Fruit fly (Drosophila melanogaster): ENCODE measurements around the gene Polr2C.

Polr2C gene

dm6 chr2L:13846239-13846802, 13.2 kb downstream of the Polr2C start, which contains the start of gene CG7916:
Gene CG7916, plus strand, starts transcription at chr2L:13846752.
- no peak for TF ChIP-seq CG17801 (GFP tag; optimal IDR thresholded peaks at IDR 0.05; ENCODE audit: partially characterized antibody)

DNA sequence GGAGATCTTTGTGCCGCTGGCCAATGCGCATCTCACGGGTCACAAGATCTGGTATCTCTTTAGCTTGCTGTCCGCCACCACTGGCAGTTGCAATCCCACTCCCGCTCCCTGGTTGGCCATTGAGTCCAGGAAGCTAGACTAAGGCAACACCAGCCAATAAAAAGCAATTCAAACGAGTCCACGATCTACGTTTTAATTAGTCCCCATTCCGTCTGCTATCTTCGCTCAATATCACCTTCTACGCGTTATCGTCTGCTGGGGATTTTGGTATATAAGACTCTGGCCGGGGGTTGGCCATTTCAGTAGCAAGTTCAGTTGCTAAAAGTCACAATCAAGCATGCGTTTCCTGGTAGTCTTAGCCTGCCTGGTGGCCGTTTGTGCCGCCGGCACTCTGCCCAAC, 14.5 kb downstream of the Polr2C start, which contains the start of gene CG7953:
Gene CG7953 (plus strand): TSS at position 301 of the 400 bp plus-strand sequence.
- no peak for TF ChIP-seq CG17801 (GFP tag; optimal IDR thresholded peaks at IDR 0.05; ENCODE audit: partially characterized antibody)

DNA sequence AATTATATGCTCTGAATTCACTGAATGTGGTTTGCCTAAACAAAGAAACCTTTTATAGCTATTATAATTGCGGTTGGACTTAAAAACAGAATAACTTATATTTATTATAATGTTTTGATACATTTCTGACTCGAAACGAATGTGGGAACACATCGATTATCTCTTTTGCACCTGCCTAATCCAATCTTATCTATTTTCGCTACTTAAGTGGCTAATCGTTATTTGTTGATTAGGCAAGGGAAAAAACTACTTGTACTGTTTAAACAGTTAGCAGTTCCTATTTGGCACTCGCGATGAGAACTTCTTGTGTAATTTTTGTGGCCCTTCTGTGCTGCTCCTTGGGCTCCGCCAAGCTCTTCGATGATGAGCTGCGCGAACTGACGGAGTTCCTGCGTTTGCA, 16.0 kb downstream of the Polr2C start, which contains the start of gene CG7968:
Gene CG7968 (plus strand): TSS at position 276 of the 400 bp plus-strand sequence.
- TF ChIP-seq CG17801 (GFP tag; optimal IDR thresholded peaks at IDR 0.05; ENCODE audit: partially characterized antibody): no peak

dm6 chr2L:13851098-13851497, 18.0 kb downstream of the Polr2C start:
- no peak for TF ChIP-seq CG17801 (GFP tag; optimal IDR thresholded peaks at IDR 0.05; ENCODE audit: partially characterized antibody)

dm6 chr2L:13867653-13868052, 34.5 kb downstream of the Polr2C start:
- TF ChIP-seq CG17801 (GFP tag; optimal IDR thresholded peaks at IDR 0.05; ENCODE audit: partially characterized antibody): no peak

DNA sequence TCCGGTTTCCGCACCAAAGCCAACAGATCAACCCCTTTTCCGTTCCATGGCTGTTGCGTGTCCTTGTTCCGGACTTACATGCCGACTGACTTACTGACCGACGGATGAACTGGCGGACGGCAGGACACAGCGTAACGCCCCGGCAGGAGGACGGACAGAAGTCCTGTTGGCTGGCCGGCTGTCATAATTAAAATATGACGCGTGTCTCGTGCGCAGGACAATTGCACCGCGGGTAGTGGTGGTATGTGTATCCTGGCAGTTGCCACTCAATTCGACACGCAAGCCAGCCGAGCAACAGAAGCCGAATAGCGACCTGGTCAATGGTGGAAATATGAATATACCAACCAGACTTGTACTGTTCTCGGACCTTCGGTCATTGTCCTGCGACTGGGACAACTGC, 36.3 kb downstream of the Polr2C start:
- TF ChIP-seq CG17801 (GFP tag; optimal IDR thresholded peaks at IDR 0.05; ENCODE audit: partially characterized antibody): no peak

DNA sequence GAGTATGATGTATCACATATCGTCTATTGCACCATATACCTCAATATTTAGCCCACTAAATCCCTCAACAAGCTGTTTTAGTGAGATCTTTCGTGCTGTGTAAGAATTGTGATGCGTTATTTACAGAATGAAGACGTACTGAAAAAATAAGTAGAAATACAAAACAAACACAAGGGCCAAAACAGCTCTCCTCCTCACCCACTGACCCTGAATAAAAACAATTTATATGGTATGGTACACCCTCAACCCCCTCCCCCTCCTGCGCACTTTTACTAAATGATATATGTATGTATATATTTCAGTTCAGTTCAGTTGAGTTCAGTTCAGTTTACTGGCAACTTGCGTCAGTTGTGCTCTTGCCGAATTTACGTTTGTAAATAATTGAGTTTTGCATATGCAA, 40.0 kb downstream of the Polr2C start:
- TF ChIP-seq CG17801 (GFP tag; optimal IDR thresholded peaks at IDR 0.05; ENCODE audit: partially characterized antibody): no peak

DNA sequence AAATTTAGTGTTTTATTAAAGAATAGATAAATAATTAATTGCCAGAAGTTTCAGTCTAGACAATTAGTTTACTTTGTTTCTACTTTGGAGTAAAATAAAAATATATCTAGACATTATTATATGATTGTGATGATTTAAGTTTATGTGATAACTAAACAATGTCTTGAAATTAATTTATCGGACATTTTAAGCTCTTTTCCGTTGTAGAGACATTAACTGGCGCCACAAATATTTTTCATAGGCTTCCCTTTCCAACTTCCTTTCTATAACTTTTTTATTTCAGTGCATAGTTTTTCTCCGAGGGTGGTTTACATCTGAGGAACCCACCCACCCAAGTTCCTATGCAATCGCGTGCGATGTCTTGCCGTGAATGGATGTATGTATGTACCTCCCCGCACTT, 43.6 kb downstream of the Polr2C start:
- no peak for TF ChIP-seq CG17801 (GFP tag; optimal IDR thresholded peaks at IDR 0.05; ENCODE audit: partially characterized antibody)

DNA sequence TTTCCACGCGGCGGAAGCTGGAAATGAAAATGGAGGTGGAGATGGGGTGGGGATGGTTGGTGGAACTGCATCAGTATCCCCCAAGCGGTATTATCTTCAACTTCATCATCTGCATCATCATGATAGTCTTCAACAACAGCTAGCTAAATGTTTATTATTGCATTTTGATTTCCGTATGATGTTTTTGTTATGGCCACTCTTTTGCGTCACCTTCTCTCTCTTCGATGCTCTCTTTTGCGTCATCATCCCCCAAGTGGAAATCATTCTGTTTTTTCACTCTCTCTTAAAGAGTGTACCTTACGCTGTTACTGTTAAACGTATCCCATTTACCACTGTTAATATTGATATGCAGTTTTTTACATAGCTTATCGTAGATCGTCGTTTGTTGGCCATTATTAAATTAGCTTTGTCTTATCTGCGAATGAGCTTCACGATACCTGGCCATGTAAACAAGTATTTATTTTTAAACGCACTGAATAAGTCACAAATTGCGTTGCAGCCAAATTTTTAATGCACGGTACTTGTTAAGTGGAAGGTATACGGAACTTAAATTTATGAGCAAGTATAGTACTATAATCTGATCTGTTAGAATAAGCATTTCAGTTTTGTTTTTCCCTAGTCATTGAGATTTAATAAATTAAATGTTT, 44.9 kb downstream of the Polr2C start:
- no peak for TF ChIP-seq CG17801 (GFP tag; optimal IDR thresholded peaks at IDR 0.05; ENCODE audit: partially characterized antibody)

- peak; percentile 54 for TF ChIP-seq CG17801 (GFP tag; optimal IDR thresholded peaks at IDR 0.05; ENCODE audit: partially characterized antibody)
Observed at dm6 chr2L:13878801-13879200, 45.7 kb downstream of the Polr2C start.

dm6 chr2L:13881387-13881902, 48.3 kb downstream of the Polr2C start:
- no peak for TF ChIP-seq CG17801 (GFP tag; optimal IDR thresholded peaks at IDR 0.05; ENCODE audit: partially characterized antibody)

DNA sequence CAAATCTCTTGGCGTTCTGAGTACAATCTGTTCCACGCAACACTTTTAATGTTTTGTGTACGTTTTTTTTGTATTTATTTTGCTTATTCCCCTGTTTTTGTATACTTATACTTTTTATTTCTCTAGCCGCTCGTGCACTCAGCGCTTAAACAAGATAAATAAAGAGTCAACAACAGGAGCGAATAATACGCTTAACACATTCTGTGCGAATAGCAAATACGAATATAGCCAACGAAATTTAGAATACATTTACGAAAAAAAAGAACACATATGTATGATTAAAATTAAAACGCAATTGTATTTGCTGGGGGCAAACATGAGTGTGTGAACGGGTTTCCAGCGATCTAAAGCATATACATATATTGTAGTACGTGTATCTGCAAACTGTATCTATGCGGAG, 48.8 kb downstream of the Polr2C start:
- no peak for TF ChIP-seq CG17801 (GFP tag; optimal IDR thresholded peaks at IDR 0.05; ENCODE audit: partially characterized antibody)

Data from ovary, adult (tissue).